Worm (Caenorhabditis elegans): ENCODE data around the gene math-15.

The math-15 gene

DNA sequence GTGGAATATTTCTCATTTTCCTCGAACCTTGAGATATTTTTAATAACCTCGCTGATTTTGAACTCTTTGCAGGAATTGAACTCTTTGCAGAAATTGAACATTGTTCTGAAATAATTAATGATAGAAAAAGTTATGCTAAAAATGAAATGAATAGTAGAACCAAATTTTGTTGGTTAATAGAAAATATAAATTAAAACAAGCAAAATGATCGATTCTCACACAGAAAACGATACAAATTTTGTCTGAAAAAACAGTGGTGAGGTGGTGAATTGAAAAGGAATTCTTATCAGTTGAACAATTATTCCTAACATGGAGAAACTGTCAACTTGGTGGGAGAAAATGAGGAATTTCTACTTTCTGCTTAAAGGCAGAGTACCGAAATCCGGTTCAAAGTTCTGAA is 18.5 kb downstream of the math-15 start, which contains the start of gene math-6:
Gene math-6, minus strand, starts transcription at position 101 of the 400 bp plus-strand sequence.
- TF ChIP-seq lin-39 (tag; optimal IDR thresholded peaks at IDR 0.05) (no peak), dsc-1 (tag; optimal IDR thresholded peaks at IDR 0.05) (no peak), ceh-90 (tag; optimal IDR thresholded peaks at IDR 0.05) (no peak), F16B12.6 (tag; optimal IDR thresholded peaks at IDR 0.05) (no peak), ces-1 (GFP tag; optimal IDR thresholded peaks at IDR 0.05) (no peak), sptf-1 (tag; optimal IDR thresholded peaks at IDR 0.05) (no peak), nhr-19 (GFP tag; conservative IDR thresholded peaks at IDR 0.05) (no peak), fkh-10 (GFP tag; optimal IDR thresholded peaks at IDR 0.05) (no peak), fkh-8 (tag; optimal IDR thresholded peaks at IDR 0.05) (no peak)

DNA sequence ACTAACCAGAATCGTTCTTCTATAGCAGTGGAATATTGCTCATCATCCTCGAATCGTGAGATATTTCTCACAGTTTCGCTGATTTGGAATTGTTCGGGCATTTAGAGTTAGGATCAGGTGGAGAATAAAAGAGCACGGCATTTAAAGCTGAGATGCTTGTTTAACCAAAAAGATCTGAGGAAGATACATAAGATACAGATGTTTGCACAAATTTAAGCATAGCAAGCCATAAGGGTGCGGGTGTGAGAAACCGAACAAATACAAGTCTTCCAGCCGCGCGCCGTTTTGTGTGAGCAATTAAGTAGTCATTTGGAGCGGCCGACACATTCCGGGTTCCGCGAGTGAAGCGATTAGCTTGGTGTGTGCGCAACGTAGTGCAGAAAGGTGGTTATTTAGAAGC is 20.2 kb downstream of the math-15 start, which contains the start of gene math-7:
Gene math-7, minus strand, starts transcription at position 101 of the 400 bp plus-strand sequence.
- TF ChIP-seq lin-15B (tag; optimal IDR thresholded peaks at IDR 0.05), result no peak
- TF ChIP-seq mef-2 (tag; optimal IDR thresholded peaks at IDR 0.05), result no peak
- no peak for TF ChIP-seq F16B12.6 (tag; optimal IDR thresholded peaks at IDR 0.05)
- TF ChIP-seq efl-1 (optimal IDR thresholded peaks at IDR 0.05), result no peak
- no peak for TF ChIP-seq efl-1 (GFP tag; optimal IDR thresholded peaks at IDR 0.05 in 1 of 2)
- no peak for TF ChIP-seq pag-3 (tag; optimal IDR thresholded peaks at IDR 0.05; ENCODE audit: borderline replicate concordance, insufficient read depth)
- no peak for TF ChIP-seq unc-130 (tag; optimal IDR thresholded peaks at IDR 0.05)
- TF ChIP-seq nhr-71 (tag; optimal IDR thresholded peaks at IDR 0.05), result no peak
- TF ChIP-seq fkh-10 (GFP tag; optimal IDR thresholded peaks at IDR 0.05), result no peak
- no peak for TF ChIP-seq sox-4 (tag; optimal IDR thresholded peaks at IDR 0.05)
- no peak for TF ChIP-seq unc-30 (tag; optimal IDR thresholded peaks at IDR 0.05)
- no peak for TF ChIP-seq hpl-2 (GFP tag; optimal IDR thresholded peaks at IDR 0.05)
- TF ChIP-seq mab-9 (GFP tag; IDR thresholded peaks at IDR 0.05), result no peak
- no peak for TF ChIP-seq unc-86 (tag; optimal IDR thresholded peaks at IDR 0.05)
- TF ChIP-seq lin-14 (GFP tag; optimal IDR thresholded peaks at IDR 0.05), result no peak
- no peak for TF ChIP-seq nhr-28 (tag; optimal IDR thresholded peaks at IDR 0.05)
- no peak for TF ChIP-seq nhr-19 (GFP tag; conservative IDR thresholded peaks at IDR 0.05)
- no peak for TF ChIP-seq tbx-2 (tag; optimal IDR thresholded peaks at IDR 0.05)

DNA sequence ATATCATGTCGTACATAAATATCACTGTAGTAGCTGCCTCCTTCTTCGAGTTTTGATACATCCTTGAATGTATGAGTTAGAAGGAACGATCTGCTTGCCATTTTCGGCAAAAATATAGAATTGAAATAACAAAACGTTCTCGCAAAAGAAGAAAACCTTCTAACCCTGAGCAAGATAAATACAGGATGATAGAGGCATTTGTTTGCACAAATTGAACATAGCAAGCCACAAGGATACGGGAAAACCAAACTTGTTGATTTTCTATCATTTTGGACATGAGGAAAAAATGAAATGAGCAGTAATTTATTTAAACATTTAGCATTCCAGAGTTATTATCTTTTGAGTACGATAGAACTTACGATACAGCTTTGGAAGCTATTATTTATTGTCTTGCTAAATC is 22.9 kb downstream of the math-15 start, which contains the start of gene math-8:
Gene math-8, minus strand, starts transcription at position 101 of the 400 bp plus-strand sequence.
- TF ChIP-seq ceh-82 (tag; optimal IDR thresholded peaks at IDR 0.05) (no peak), unc-30 (tag; optimal IDR thresholded peaks at IDR 0.05) (no peak), nhr-20 (tag; optimal IDR thresholded peaks at IDR 0.05) (no peak), swsn-7 (tag; optimal IDR thresholded peaks at IDR 0.05) (no peak), nhr-76 (tag; optimal IDR thresholded peaks at IDR 0.05) (no peak), mdl-1 (tag; optimal IDR thresholded peaks at IDR 0.05) (no peak), aha-1 (tag; optimal IDR thresholded peaks at IDR 0.05) (no peak), nhr-11 (tag; optimal IDR thresholded peaks at IDR 0.05) (no peak), unc-98 (GFP tag; IDR thresholded peaks at IDR 0.05) (no peak), nhr-47 (tag; optimal IDR thresholded peaks at IDR 0.05) (no peak), dsc-1 (tag; optimal IDR thresholded peaks at IDR 0.05) (no peak), nhr-85 (tag) (no peak), vab-15 (tag; optimal IDR thresholded peaks at IDR 0.05) (no peak), fkh-8 (tag; optimal IDR thresholded peaks at IDR 0.05) (no peak), zip-4 (GFP tag; optimal IDR thresholded peaks at IDR 0.05) (no peak), alr-1 (tag; optimal IDR thresholded peaks at IDR 0.05; ENCODE audit: borderline replicate concordance) (no peak), sptf-1 (tag; optimal IDR thresholded peaks at IDR 0.05) (no peak), mep-1 (tag; optimal IDR thresholded peaks at IDR 0.05) (no peak), lsy-2 (tag; optimal IDR thresholded peaks at IDR 0.05) (no peak)

DNA sequence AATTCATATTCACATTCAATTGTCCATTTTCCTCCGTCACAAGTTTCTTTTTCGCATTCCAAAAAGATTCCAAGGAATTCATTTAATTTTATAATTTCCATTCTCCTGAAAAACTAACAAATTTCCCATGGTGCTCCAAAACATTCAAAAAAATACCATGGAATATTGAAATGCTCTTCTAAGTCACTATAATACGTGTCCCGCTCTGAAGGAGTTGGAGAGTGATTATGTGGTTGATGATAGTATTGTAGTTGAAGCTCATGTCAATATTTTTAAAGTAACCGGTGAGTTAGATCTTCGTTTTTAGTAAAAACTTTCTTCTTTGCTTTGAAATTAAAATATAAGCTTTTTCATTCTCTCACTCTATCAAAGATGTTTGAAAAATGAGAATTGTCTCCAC is 24.5 kb downstream of the math-15 start, which contains the start of gene math-9:
Gene math-9, minus strand, starts transcription at position 101 of the 400 bp plus-strand sequence.
- TF ChIP-seq nhr-11 (tag; optimal IDR thresholded peaks at IDR 0.05), result no peak
- no peak for TF ChIP-seq efl-1 (optimal IDR thresholded peaks at IDR 0.05)
- peak in 1 of 2 experiments; percentile 45 for TF ChIP-seq efl-1 (GFP tag; optimal IDR thresholded peaks at IDR 0.05 in 1 of 2)
- no peak for TF ChIP-seq jun-1 (tag; optimal IDR thresholded peaks at IDR 0.05)

Data from whole organism, L1 larva.